Worm (Caenorhabditis elegans) whole organism, late embryonic: ENCODE results near the gene clec-6.

Source experiments
- K02D7.2 ChIP-seq: sonication (generic microtip); optimal IDR thresholded peaks from 2 replicates; lab custom pipeline; 2017; ENCODE audit warnings: mild to moderate bottlenecking, missing genetic modification characterization, missing compliant biosample characterization
- K09A11.1 ChIP-seq: sonication (generic microtip); optimal IDR thresholded peaks from 2 replicates; lab custom pipeline; 2017; ENCODE audit warnings: antibody characterized with exemption, mild to moderate bottlenecking, missing genetic modification characterization, missing compliant biosample characterization; ENCODE audit not compliant: insufficient read depth
- T23F11.4 ChIP-seq: fragments of 200-800 bp; sonication (Bioruptor generic); optimal IDR thresholded peaks from 2 replicates; lab custom pipeline; 2018; ENCODE audit warnings: mild to moderate bottlenecking, missing genetic modification characterization, missing compliant biosample characterization
- ahr-1 ChIP-seq: sonication (generic microtip); optimal IDR thresholded peaks from 2 replicates; lab custom pipeline; 2016; ENCODE audit warnings: missing genetic modification characterization, missing compliant biosample characterization
- ama-1 ChIP-seq: fragments of 150-350 bp; optimal IDR thresholded peaks from 2 replicates; lab custom pipeline; 2014
- ceh-14 ChIP-seq: sonication (generic microtip); optimal IDR thresholded peaks from 2 replicates; lab custom pipeline; 2016; ENCODE audit warnings: missing genotype, missing genetic modification characterization, missing compliant biosample characterization
- ceh-18 ChIP-seq: sonication (generic microtip); optimal IDR thresholded peaks from 2 replicates; lab custom pipeline; 2016; ENCODE audit warnings: missing genetic modification characterization, missing compliant biosample characterization
- ceh-2 ChIP-seq: sonication (generic microtip); optimal IDR thresholded peaks from 2 replicates; lab custom pipeline; 2016; ENCODE audit warnings: missing genotype, missing genetic modification characterization, missing compliant biosample characterization
- ceh-22 ChIP-seq: sonication (generic microtip); optimal IDR thresholded peaks from 2 replicates; lab custom pipeline; 2017; ENCODE audit warnings: missing biosample characterization, missing genetic modification characterization
- ceh-24 ChIP-seq: sonication (generic microtip); optimal IDR thresholded peaks from 2 replicates; lab custom pipeline; 2016; ENCODE audit warnings: mild to moderate bottlenecking, missing genetic modification characterization, missing compliant biosample characterization
- ceh-31 ChIP-seq: sonication (generic microtip); optimal IDR thresholded peaks from 2 replicates; lab custom pipeline; 2016; ENCODE audit warnings: missing genetic modification characterization, missing compliant biosample characterization
- ceh-48 ChIP-seq: sonication (generic microtip); optimal IDR thresholded peaks from 2 replicates; lab custom pipeline; 2016; ENCODE audit warnings: missing genetic modification characterization, inconsistent platforms, missing compliant biosample characterization
- ceh-6 ChIP-seq: fragments of 200-800 bp; sonication (Bioruptor generic); optimal IDR thresholded peaks from 2 replicates; lab custom pipeline; 2018; ENCODE audit warnings: mild to moderate bottlenecking, missing genetic modification characterization, missing compliant biosample characterization
- ceh-9 ChIP-seq: sonication (generic microtip); optimal IDR thresholded peaks from 2 replicates; lab custom pipeline; 2016; ENCODE audit warnings: mild to moderate bottlenecking, missing genetic modification characterization, inconsistent platforms, missing compliant biosample characterization
- che-1 ChIP-seq: sonication (generic microtip); optimal IDR thresholded peaks from 2 replicates; lab custom pipeline; 2016; ENCODE audit warnings: mild to moderate bottlenecking, missing genetic modification characterization, missing compliant biosample characterization
- elt-4 ChIP-seq: sonication (generic microtip); optimal IDR thresholded peaks from 2 replicates; lab custom pipeline; 2016; ENCODE audit warnings: missing genetic modification characterization, missing compliant biosample characterization
- eyg-1 ChIP-seq: sonication (generic microtip); optimal IDR thresholded peaks from 2 replicates; lab custom pipeline; 2016; ENCODE audit warnings: missing genotype, missing genetic modification characterization, missing compliant biosample characterization
- fax-1 ChIP-seq: sonication (generic microtip); optimal IDR thresholded peaks from 2 replicates; lab custom pipeline; 2016; ENCODE audit warnings: missing genotype, missing genetic modification characterization, missing compliant biosample characterization
- fkh-10 ChIP-seq: fragments of 150-350 bp; optimal IDR thresholded peaks from 2 replicates; lab custom pipeline; 2014; ENCODE audit warnings: missing biosample characterization, missing genetic modification reagents, missing genetic modification characterization
- fkh-6 ChIP-seq: sonication (generic microtip); optimal IDR thresholded peaks from 2 replicates; lab custom pipeline; 2016; ENCODE audit warnings: missing genetic modification characterization, missing compliant biosample characterization
- hlh-30 ChIP-seq: sonication (generic microtip); optimal IDR thresholded peaks from 2 replicates; lab custom pipeline; 2017; ENCODE audit warnings: antibody characterized with exemption, missing genetic modification characterization, missing compliant biosample characterization; ENCODE audit not compliant: insufficient read depth
- hlh-6 ChIP-seq: sonication (generic microtip); optimal IDR thresholded peaks from 2 replicates; lab custom pipeline; 2016; ENCODE audit warnings: missing genotype, missing genetic modification characterization, missing compliant biosample characterization
- madf-2 ChIP-seq: sonication (generic microtip); optimal IDR thresholded peaks from 2 replicates; lab custom pipeline; 2017; ENCODE audit warnings: missing genetic modification characterization, missing compliant biosample characterization
- mec-3 ChIP-seq: sonication (generic microtip); optimal IDR thresholded peaks from 2 replicates; lab custom pipeline; 2016; ENCODE audit warnings: borderline replicate concordance, missing genetic modification characterization, missing compliant biosample characterization
- nhr-11 ChIP-seq: fragments of 150-350 bp; optimal IDR thresholded peaks from 2 replicates; lab custom pipeline; 2014; ENCODE audit warnings: missing biosample characterization, missing genetic modification characterization
- nhr-232 ChIP-seq: sonication (generic microtip); optimal IDR thresholded peaks from 2 replicates; lab custom pipeline; 2016; ENCODE audit warnings: missing genetic modification characterization, missing compliant biosample characterization
- npax-4 ChIP-seq: sonication (generic microtip); optimal IDR thresholded peaks from 2 replicates; lab custom pipeline; 2016; ENCODE audit warnings: missing genetic modification characterization, missing compliant biosample characterization
- odd-2 ChIP-seq: sonication (generic microtip); optimal IDR thresholded peaks from 2 replicates; lab custom pipeline; 2017; ENCODE audit warnings: antibody characterized with exemption, mild to moderate bottlenecking, missing genetic modification characterization, missing compliant biosample characterization
- pag-3 ChIP-seq: sonication (generic microtip); optimal IDR thresholded peaks from 2 replicates; lab custom pipeline; 2016; ENCODE audit warnings: missing compliant biosample characterization, missing genetic modification characterization, borderline replicate concordance
- pat-9 ChIP-seq: fragments of 200-800 bp; sonication (Bioruptor generic); optimal IDR thresholded peaks from 2 replicates; lab custom pipeline; 2018; ENCODE audit warnings: mild to moderate bottlenecking, missing genetic modification characterization, moderate library complexity, missing compliant biosample characterization
- pha-2 ChIP-seq: sonication (generic microtip); optimal IDR thresholded peaks from 2 replicates; lab custom pipeline; 2017; ENCODE audit warnings: mild to moderate bottlenecking, missing genetic modification characterization, missing compliant biosample characterization
- pha-4 ChIP-seq: fragments of 150-350 bp; optimal IDR thresholded peaks from 2 replicates; lab custom pipeline; 2018; ENCODE audit warnings: missing biosample characterization, missing genetic modification reagents, missing genetic modification characterization
- pros-1 ChIP-seq: fragments of 150-350 bp; optimal IDR thresholded peaks from 2 replicates; lab custom pipeline; 2014; ENCODE audit warnings: missing biosample characterization, missing genetic modification reagents, missing genetic modification characterization
- syd-9 ChIP-seq: sonication (generic microtip); optimal IDR thresholded peaks from 2 replicates; lab custom pipeline; 2016; ENCODE audit warnings: mild to moderate bottlenecking, missing genetic modification characterization, moderate library complexity, missing compliant biosample characterization
- tbx-2 ChIP-seq: sonication (generic microtip); optimal IDR thresholded peaks from 2 replicates; lab custom pipeline; 2016; ENCODE audit warnings: missing genetic modification characterization, missing compliant biosample characterization
- ttx-3 ChIP-seq: sonication (generic microtip); optimal IDR thresholded peaks from 2 replicates; lab custom pipeline; 2016; ENCODE audit warnings: missing genetic modification reagents, missing genetic modification characterization, missing compliant biosample characterization
- unc-42 ChIP-seq: sonication (generic microtip); optimal IDR thresholded peaks from 2 replicates; lab custom pipeline; 2016; ENCODE audit warnings: missing genotype, missing genetic modification characterization, missing compliant biosample characterization

Gene clec-6

ce11 chrIII:4852025-4852424 lies 35.2 kb downstream of the clec-6 start, which contains the start of gene ced-4:
ced-4 (plus strand) TSS chrIII:4852325.
- TF ChIP-seq hlh-30: no peak
- no peak for TF ChIP-seq madf-2 (tag; lab: Kevin White, UChicago)
- TF ChIP-seq ceh-6 (GFP tag; lab: Kevin White, UChicago): no peak
- no peak for TF ChIP-seq pat-9 (tag; lab: Kevin White, UChicago)
- no peak for TF ChIP-seq ahr-1 (tag; lab: Kevin White, UChicago)
- TF ChIP-seq fkh-6 (tag; lab: Kevin White, UChicago): no peak
- no peak for TF ChIP-seq pros-1 (tag; lab: Kevin White, UChicago)
- no peak for TF ChIP-seq T23F11.4
- TF ChIP-seq ama-1: no peak
- TF ChIP-seq elt-4 (tag; lab: Kevin White, UChicago): no peak
- no peak for TF ChIP-seq ceh-22 (tag; lab: Kevin White, UChicago)
- no peak for TF ChIP-seq ttx-3
- no peak for TF ChIP-seq che-1
- no peak for TF ChIP-seq nhr-11 (tag; lab: Kevin White, UChicago)
- TF ChIP-seq ceh-24 (tag; lab: Kevin White, UChicago): no peak
- no peak for TF ChIP-seq tbx-2 (tag; lab: Kevin White, UChicago)
- TF ChIP-seq K09A11.1: no peak

DNA sequence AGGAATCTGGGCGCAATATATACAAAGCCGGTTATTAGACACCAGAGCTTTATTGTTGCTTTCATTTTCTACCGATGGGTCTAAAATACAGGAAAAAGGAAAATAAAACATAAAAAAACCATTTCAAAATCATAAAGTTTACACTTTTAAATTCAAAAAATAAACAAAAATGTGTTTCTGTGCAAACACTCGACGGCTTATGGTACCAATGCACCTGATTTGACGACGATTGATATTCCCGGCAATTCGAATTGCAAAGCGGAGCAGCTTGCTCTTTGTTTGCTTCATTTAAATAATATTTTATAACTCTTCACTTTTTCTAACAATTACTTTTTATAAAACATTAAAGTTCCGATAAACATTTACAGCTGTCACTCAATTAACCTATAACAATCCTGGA lies 37.1 kb downstream of the clec-6 start, which contains the start of gene F26A1.1:
Gene F26A1.1, plus strand, starts transcription at position 369 of the 400 bp plus-strand sequence.
- TF ChIP-seq fax-1 (tag; lab: Kevin White, UChicago) (no peak), T23F11.4 (no peak), ceh-31 (tag; lab: Kevin White, UChicago) (no peak), ceh-22 (tag; lab: Kevin White, UChicago) (no peak), fkh-6 (tag; lab: Kevin White, UChicago) (no peak), ceh-9 (tag; lab: Kevin White, UChicago) (no peak), hlh-6 (tag; lab: Kevin White, UChicago) (no peak), ceh-48 (tag; lab: Kevin White, UChicago) (no peak), unc-42 (tag; lab: Kevin White, UChicago) (no peak), pag-3 (tag; lab: Kevin White, UChicago) (no peak), mec-3 (tag; lab: Kevin White, UChicago) (no peak), pha-4 (tag; lab: Kevin White, UChicago) (no peak)

- TF ChIP-seq hlh-30 (peak; percentile 81), ceh-24 (tag; lab: Kevin White, UChicago) (no peak), syd-9 (tag; lab: Kevin White, UChicago) (no peak)
Observed at ce11 chrIII:4849739-4850138, 37.5 kb downstream of the clec-6 start, which contains the start of gene nonu-1. nonu-1 (minus strand) TSS chrIII:4849907.

DNA sequence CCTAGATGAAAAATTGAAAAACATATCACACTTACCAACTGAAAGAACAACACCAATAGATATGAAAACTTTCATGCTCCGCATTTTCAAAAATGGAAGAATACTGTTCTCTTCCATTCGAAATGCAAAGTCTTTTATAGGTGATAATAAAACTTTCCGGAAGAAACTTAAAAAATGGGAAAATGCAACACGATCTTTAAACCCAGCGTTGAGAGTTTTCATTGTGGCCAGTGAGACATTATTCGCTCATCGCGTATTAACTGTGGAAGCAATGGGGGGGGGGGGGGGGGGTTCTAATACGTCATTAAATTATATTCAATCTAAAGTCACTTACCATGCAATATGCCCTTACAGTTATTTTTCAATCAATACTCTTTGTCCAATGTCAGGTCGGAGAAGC lies 42.9 kb downstream of the clec-6 start, which contains the start of the genes clec-157 and fkh-5:
Gene clec-157, minus strand, starts transcription at position 101 of the 400 bp plus-strand sequence.
Gene fkh-5, plus strand, starts transcription at position 336 of the 400 bp plus-strand sequence.
- TF ChIP-seq odd-2 (tag; lab: Kevin White, UChicago): no peak
- no peak for TF ChIP-seq ceh-2 (tag; lab: Kevin White, UChicago)
- no peak for TF ChIP-seq unc-42 (tag; lab: Kevin White, UChicago)
- TF ChIP-seq hlh-30: no peak

ce11 chrIII:4842173-4842572 lies 45.1 kb downstream of the clec-6 start, which contains the start of gene clec-156:
clec-156 (minus strand) TSS chrIII:4842273.
- TF ChIP-seq fkh-10 (no peak), T23F11.4 (no peak), ceh-31 (tag; lab: Kevin White, UChicago) (no peak), mec-3 (tag; lab: Kevin White, UChicago) (no peak), madf-2 (tag; lab: Kevin White, UChicago) (no peak), fkh-6 (tag; lab: Kevin White, UChicago) (no peak), fax-1 (tag; lab: Kevin White, UChicago) (no peak), pha-2 (tag; lab: Kevin White, UChicago) (no peak), npax-4 (tag; lab: Kevin White, UChicago) (no peak), nhr-232 (tag; lab: Kevin White, UChicago) (no peak), K02D7.2 (tag; lab: Kevin White, UChicago) (no peak), syd-9 (tag; lab: Kevin White, UChicago) (no peak), ceh-14 (no peak), hlh-30 (no peak), ceh-18 (no peak), ceh-48 (tag; lab: Kevin White, UChicago) (no peak), eyg-1 (tag; lab: Kevin White, UChicago) (no peak)
